Worm (Caenorhabditis elegans) whole organism, L3 larva: Measurements from ENCODE around the gene pigk-1.
A peak's percentile ranks its signal among the peaks of the same experiment; 100 is the strongest.

Experiments used
- R02D3.7 ChIP-seq: fragments of 150-350 bp; optimal IDR thresholded peaks from 2 replicates; lab custom pipeline; 2014; ENCODE audit warnings: missing biosample characterization, missing genetic modification characterization
- ZK546.5 ChIP-seq: sonication (generic microtip); optimal IDR thresholded peaks from 2 replicates; lab custom pipeline; 2017; ENCODE audit warnings: missing biosample characterization, missing genetic modification characterization
- aly-2 ChIP-seq: fragments of 150-350 bp; optimal IDR thresholded peaks from 2 replicates; lab custom pipeline; 2014; ENCODE audit warnings: missing biosample characterization, missing genetic modification characterization
- ceh-16 ChIP-seq: sonication (generic microtip); optimal IDR thresholded peaks from 2 replicates; lab custom pipeline; 2017; ENCODE audit warnings: missing biosample characterization, missing genetic modification characterization
- ceh-28 ChIP-seq: fragments of 150-350 bp; optimal IDR thresholded peaks from 2 replicates; lab custom pipeline; 2014; ENCODE audit warnings: missing biosample characterization, missing genetic modification reagents, missing genetic modification characterization
- ceh-82 ChIP-seq: fragments of 150-350 bp; optimal IDR thresholded peaks from 2 replicates; lab custom pipeline; 2014; ENCODE audit warnings: missing biosample characterization, missing genetic modification characterization
- ceh-9 ChIP-seq: sonication (generic microtip); optimal IDR thresholded peaks from 2 replicates; lab custom pipeline; 2018; ENCODE audit warnings: missing biosample characterization, missing genetic modification characterization
- daf-12 ChIP-seq: fragments of 150-350 bp; optimal IDR thresholded peaks from 2 replicates; lab custom pipeline; 2014; ENCODE audit warnings: missing biosample characterization, missing genetic modification reagents, missing genetic modification characterization
- egl-27 ChIP-seq: sonication (generic microtip); optimal IDR thresholded peaks from 4 replicates; lab custom pipeline; 2017; ENCODE audit warnings: missing biosample characterization, missing genetic modification reagents, missing genetic modification characterization
- elt-1 ChIP-seq: fragments of 150-350 bp; optimal IDR thresholded peaks from 2 replicates; lab custom pipeline; 2014; ENCODE audit warnings: missing biosample characterization, missing genetic modification characterization
- elt-2 ChIP-seq: sonication (generic microtip); optimal IDR thresholded peaks from 2 replicates; lab custom pipeline; 2016; ENCODE audit warnings: missing genetic modification reagents, mild to moderate bottlenecking, missing genetic modification characterization, missing compliant biosample characterization
- elt-3 ChIP-seq, 3 experiments: fragments of 150-350 bp in 1 of 3; sonication (generic microtip) in 2 of 3; optimal IDR thresholded peaks; 2 replicates in 2 of 3; 4 replicates in 1 of 3; lab custom pipeline; 2014 to 2017; ENCODE audit warnings: missing biosample characterization in 3 of 3, missing genetic modification characterization in 3 of 3
- eor-1 ChIP-seq, 2 experiments: fragments of 150-350 bp; optimal IDR thresholded peaks; 2 replicates each; lab custom pipeline; 2014 to 2018; ENCODE audit warnings: missing biosample characterization in 2 of 2, missing genetic modification characterization in 2 of 2
- fkh-10 ChIP-seq: sonication (generic microtip); optimal IDR thresholded peaks from 2 replicates; lab custom pipeline; 2017; ENCODE audit warnings: missing biosample characterization, missing genetic modification reagents, missing genetic modification characterization
- fkh-2 ChIP-seq: fragments of 150-350 bp; optimal IDR thresholded peaks from 2 replicates; lab custom pipeline; 2014; ENCODE audit warnings: missing biosample characterization, missing genetic modification reagents, missing genetic modification characterization
- fos-1 ChIP-seq: fragments of 150-350 bp; optimal IDR thresholded peaks from 2 replicates; lab custom pipeline; 2014; ENCODE audit warnings: missing biosample characterization, missing genetic modification characterization
- hmg-11 ChIP-seq: sonication (generic microtip); optimal IDR thresholded peaks from 2 replicates; lab custom pipeline; 2016; ENCODE audit warnings: missing genetic modification characterization, missing compliant biosample characterization
- jun-1 ChIP-seq: fragments of 150-350 bp; optimal IDR thresholded peaks from 2 replicates; lab custom pipeline; 2014; ENCODE audit warnings: missing biosample characterization, missing genetic modification reagents, missing genetic modification characterization
- lin-15B ChIP-seq: fragments of 150-350 bp; optimal IDR thresholded peaks from 2 replicates; lab custom pipeline; 2014; ENCODE audit warnings: missing biosample characterization, missing genetic modification characterization
- lsy-12 ChIP-seq: sonication (generic microtip); optimal IDR thresholded peaks from 2 replicates; lab custom pipeline; 2016; ENCODE audit warnings: mild to moderate bottlenecking, missing genetic modification characterization, missing compliant biosample characterization
- mdl-1 ChIP-seq: fragments of 150-350 bp; optimal IDR thresholded peaks from 2 replicates; lab custom pipeline; 2014; ENCODE audit warnings: missing biosample characterization, missing genetic modification characterization
- nfya-1 ChIP-seq: sonication (generic microtip); optimal IDR thresholded peaks from 2 replicates; lab custom pipeline; 2017; ENCODE audit warnings: missing genetic modification characterization, mild to moderate bottlenecking, missing compliant biosample characterization, antibody characterized with exemption, moderate library complexity; ENCODE audit not compliant: insufficient read depth
- nhr-11 ChIP-seq: fragments of 150-350 bp; optimal IDR thresholded peaks from 2 replicates; lab custom pipeline; 2014; ENCODE audit warnings: missing biosample characterization, missing genetic modification characterization
- nhr-12 ChIP-seq: fragments of 150-350 bp; optimal IDR thresholded peaks from 2 replicates; lab custom pipeline; 2014; ENCODE audit warnings: missing biosample characterization, missing genetic modification characterization
- nhr-23 ChIP-seq: fragments of 150-350 bp; optimal IDR thresholded peaks from 2 replicates; lab custom pipeline; 2014; ENCODE audit warnings: missing biosample characterization, missing genetic modification reagents, missing genetic modification characterization
- nhr-237 ChIP-seq: fragments of 150-350 bp; optimal IDR thresholded peaks from 2 replicates; lab custom pipeline; 2014; ENCODE audit warnings: missing biosample characterization, missing genetic modification characterization
- nhr-25 ChIP-seq: sonication (generic microtip); optimal IDR thresholded peaks from 2 replicates; lab custom pipeline; 2017; ENCODE audit warnings: missing biosample characterization, missing genetic modification characterization
- nhr-28 ChIP-seq: fragments of 150-350 bp; optimal IDR thresholded peaks from 2 replicates; lab custom pipeline; 2014; ENCODE audit warnings: missing biosample characterization, missing genetic modification characterization
- nhr-43 ChIP-seq: sonication (generic microtip); optimal IDR thresholded peaks from 2 replicates; lab custom pipeline; 2016; ENCODE audit warnings: mild to moderate bottlenecking, missing genetic modification characterization, missing compliant biosample characterization; ENCODE audit not compliant: poor library complexity, severe bottlenecking
- nhr-77 ChIP-seq: fragments of 150-350 bp; optimal IDR thresholded peaks from 2 replicates; lab custom pipeline; 2014; ENCODE audit warnings: missing biosample characterization, missing genetic modification characterization
- pha-4 ChIP-seq: fragments of 150-350 bp; optimal IDR thresholded peaks from 2 replicates; lab custom pipeline; 2014; ENCODE audit warnings: missing biosample characterization, missing genetic modification reagents, missing genetic modification characterization
- sea-2 ChIP-seq: fragments of 150-350 bp; sonication (generic microtip); optimal IDR thresholded peaks from 4 replicates; lab custom pipeline; 2014; ENCODE audit warnings: missing biosample characterization, missing genetic modification reagents, missing genetic modification characterization
- snpc-4 ChIP-seq: fragments of 150-350 bp; optimal IDR thresholded peaks from 2 replicates; lab custom pipeline; 2014; ENCODE audit warnings: missing biosample characterization, missing genetic modification characterization
- tbx-2 ChIP-seq: sonication (generic microtip); optimal IDR thresholded peaks from 2 replicates; lab custom pipeline; 2016; ENCODE audit warnings: mild to moderate bottlenecking, missing genetic modification characterization, missing compliant biosample characterization
- unc-39 ChIP-seq: sonication (generic microtip); optimal IDR thresholded peaks from 4 replicates; lab custom pipeline; 2017; ENCODE audit warnings: missing biosample characterization, missing genetic modification characterization
- unc-62 ChIP-seq: fragments of 150-350 bp; sonication (generic microtip); optimal IDR thresholded peaks from 4 replicates; lab custom pipeline; 2014; ENCODE audit warnings: missing biosample characterization, missing genetic modification reagents, missing genetic modification characterization
- zag-1 ChIP-seq: fragments of 150-350 bp; optimal IDR thresholded peaks from 2 replicates; lab custom pipeline; 2014; ENCODE audit warnings: missing biosample characterization, missing genetic modification characterization
- ztf-11 ChIP-seq: fragments of 150-350 bp; optimal IDR thresholded peaks from 2 replicates; lab custom pipeline; 2014; ENCODE audit warnings: missing biosample characterization, missing genetic modification characterization
- ztf-4 ChIP-seq: fragments of 150-350 bp; optimal IDR thresholded peaks from 2 replicates; lab custom pipeline; 2014; ENCODE audit warnings: missing biosample characterization, missing genetic modification characterization

The pigk-1 gene

DNA sequence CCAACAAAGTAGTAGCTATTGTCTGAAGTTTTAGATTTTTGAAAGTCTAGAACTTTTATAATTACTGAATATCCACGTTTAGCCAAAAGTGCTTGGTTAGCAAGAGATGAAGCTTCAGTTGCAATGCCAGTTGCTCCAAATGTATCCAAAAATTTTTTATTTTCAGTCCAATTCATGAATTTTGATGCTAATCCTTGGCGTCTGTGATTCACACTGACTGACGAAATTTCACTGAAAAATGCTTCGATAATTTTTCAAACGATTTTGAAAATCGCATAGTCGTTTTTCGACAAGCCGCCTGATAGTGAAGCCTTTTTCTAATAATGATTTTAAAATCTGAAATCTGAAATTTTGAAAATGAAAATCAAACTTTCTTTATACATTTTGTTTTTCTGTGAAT is 15.8 kb downstream of the pigk-1 start:
- TF ChIP-seq lsy-12 (tag; lab: Kevin White, UChicago): no peak
- TF ChIP-seq nhr-237: no peak
- no peak for TF ChIP-seq unc-62 (GFP tag; lab: Kevin White, UChicago)
- no peak for TF ChIP-seq fkh-2 (tag; lab: Kevin White, UChicago)
- no peak for TF ChIP-seq snpc-4 (tag; lab: Kevin White, UChicago)
- no peak for TF ChIP-seq mdl-1 (tag; lab: Kevin White, UChicago)
- no peak for TF ChIP-seq ZK546.5 (tag; lab: Kevin White, UChicago)
- TF ChIP-seq ztf-4 (tag; lab: Kevin White, UChicago): no peak
- TF ChIP-seq elt-1 (tag; lab: Kevin White, UChicago): no peak
- TF ChIP-seq daf-12: no peak
- no peak for TF ChIP-seq nhr-12
- TF ChIP-seq eor-1 (tag; optimal IDR thresholded peaks at IDR 0.05; lab: Kevin White, UChicago): no peak
- TF ChIP-seq hmg-11 (tag; lab: Kevin White, UChicago): no peak
- no peak for TF ChIP-seq ceh-16

DNA sequence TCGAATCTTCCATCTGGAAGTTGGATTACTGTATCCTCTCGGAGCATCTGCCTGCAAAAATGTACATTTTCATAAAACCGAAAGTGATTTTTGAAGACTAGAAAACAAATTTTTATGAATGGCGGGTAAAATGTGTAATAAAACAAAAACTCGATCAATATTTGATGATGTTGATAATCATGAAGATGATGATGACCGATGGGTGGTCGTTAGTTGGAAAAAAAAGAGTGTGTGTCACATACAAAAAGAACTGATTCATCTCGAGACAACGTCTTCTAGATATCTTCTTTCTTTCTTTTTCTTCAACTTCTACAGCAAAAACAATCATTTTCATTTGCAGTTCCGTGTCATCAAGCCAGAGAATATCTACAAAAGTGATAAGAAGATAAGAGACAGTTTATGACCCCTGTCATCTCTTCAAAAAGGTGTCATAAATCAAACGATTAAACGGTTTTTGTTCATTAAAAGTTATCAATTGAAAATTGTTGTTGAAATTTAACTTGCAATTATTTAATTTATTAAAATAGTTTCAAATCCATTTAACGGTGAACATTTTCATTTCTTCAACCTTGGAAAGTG is 17.2 kb downstream of the pigk-1 start, which contains the start of gene bcc-1:
Gene bcc-1 (minus strand): TSS at position 51 of the 579 bp plus-strand sequence.
- peak; percentile 19 for TF ChIP-seq ceh-28 (tag; lab: Kevin White, UChicago)
- TF ChIP-seq nhr-11 (tag; lab: Kevin White, UChicago): no peak
- TF ChIP-seq ztf-11 (tag; lab: Kevin White, UChicago): no peak
- peak; percentile 88 for TF ChIP-seq nhr-23 (tag; lab: Kevin White, UChicago)
- TF ChIP-seq nhr-43: peak; percentile 0
- peak; percentile 1 for TF ChIP-seq egl-27 (tag; lab: Kevin White, UChicago)
- TF ChIP-seq elt-3 (tag; optimal IDR thresholded peaks at IDR 0.05; lab: Kevin White, UChicago): peak in 1 of 3 experiments; percentile 57
- TF ChIP-seq R02D3.7 (tag; lab: Kevin White, UChicago): no peak
- TF ChIP-seq unc-62 (GFP tag; lab: Kevin White, UChicago): peak; percentile 69

DNA sequence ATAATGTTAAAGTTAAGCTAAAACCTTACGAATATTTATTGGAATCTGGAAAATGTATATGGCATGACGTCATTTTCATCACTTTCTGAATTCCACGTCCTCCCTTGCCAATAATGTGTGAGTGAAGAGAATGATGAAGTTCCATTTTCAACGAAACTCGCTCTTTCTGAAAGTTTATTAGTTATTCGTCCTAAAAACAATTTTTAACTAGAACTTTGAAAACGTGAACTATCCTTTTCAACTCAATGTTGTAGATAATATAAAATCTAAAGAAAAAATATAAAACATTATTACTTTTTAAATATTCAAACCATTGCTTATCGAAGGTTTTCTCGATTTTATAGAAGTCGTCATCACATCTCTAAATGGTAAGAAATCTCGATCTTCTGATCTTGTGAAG is 20.3 kb downstream of the pigk-1 start, which contains the start of gene M7.7:
Gene M7.7 (plus strand): TSS at position 301 of the 400 bp plus-strand sequence.
- TF ChIP-seq nhr-25: no peak
- no peak for TF ChIP-seq elt-3 (tag; optimal IDR thresholded peaks at IDR 0.05; lab: Kevin White, UChicago)
- no peak for TF ChIP-seq lin-15B (tag; lab: Kevin White, UChicago)
- TF ChIP-seq ZK546.5 (tag; lab: Kevin White, UChicago): no peak
- TF ChIP-seq ceh-82 (tag; lab: Kevin White, UChicago): no peak
- TF ChIP-seq mdl-1 (tag; lab: Kevin White, UChicago): no peak
- no peak for TF ChIP-seq tbx-2 (tag; lab: Kevin White, UChicago)
- no peak for TF ChIP-seq ztf-11 (tag; lab: Kevin White, UChicago)
- TF ChIP-seq nhr-77 (tag; lab: Kevin White, UChicago): no peak
- TF ChIP-seq, all 47 proteins: peak for 0

DNA sequence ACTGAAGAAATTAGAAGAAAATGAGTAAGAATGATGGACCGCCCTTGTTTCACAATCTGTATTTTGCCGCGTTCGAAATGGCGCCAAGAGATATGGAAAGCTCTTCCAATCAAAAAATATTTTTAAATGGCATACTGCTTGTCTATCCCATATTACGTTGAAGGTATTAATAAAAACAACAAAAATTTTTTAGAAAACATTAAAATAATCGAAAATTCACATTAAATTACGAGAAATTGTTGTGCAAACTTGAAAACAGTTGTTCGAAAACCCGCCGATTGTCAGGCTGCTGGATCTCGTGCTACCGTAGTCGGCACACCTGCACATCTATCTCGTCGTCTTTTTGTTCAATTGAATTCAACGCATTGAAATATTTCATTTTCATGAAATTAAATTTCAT is 26.2 kb downstream of the pigk-1 start, which contains the start of gene klc-1:
Gene klc-1 (plus strand): TSS at position 127 of the 400 bp plus-strand sequence.
- TF ChIP-seq elt-1 (tag; lab: Kevin White, UChicago) (no peak), ceh-9 (tag; lab: Kevin White, UChicago) (no peak), pha-4 (tag; lab: Kevin White, UChicago) (no peak), nhr-12 (no peak), nhr-43 (no peak), zag-1 (tag; lab: Kevin White, UChicago) (no peak), nfya-1 (tag; lab: Kevin White, UChicago) (no peak), mdl-1 (tag; lab: Kevin White, UChicago) (no peak), ZK546.5 (tag; lab: Kevin White, UChicago) (no peak), jun-1 (tag; lab: Kevin White, UChicago) (no peak)

DNA sequence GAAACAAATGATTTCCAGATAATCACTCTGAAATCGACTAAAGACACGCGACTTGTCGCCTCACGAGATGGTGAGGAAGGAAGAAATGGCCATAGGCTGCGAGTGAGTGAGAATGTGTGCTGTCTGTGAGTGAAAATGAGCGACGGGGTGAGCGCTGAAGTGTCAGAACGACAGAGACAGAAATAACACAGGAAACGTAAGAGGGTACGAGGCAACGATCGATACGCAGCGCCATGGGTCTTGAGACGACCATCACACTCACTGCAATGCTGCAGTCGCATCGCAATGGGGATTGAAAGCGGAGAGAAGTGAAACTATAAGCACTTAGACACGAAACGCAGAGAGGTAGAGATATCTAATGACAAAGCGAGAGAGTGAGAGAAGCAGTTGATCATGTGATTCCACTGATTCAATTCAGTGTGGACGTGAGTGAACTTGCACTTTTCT is 27.0 kb downstream of the pigk-1 start:
- peak; percentile 22 for TF ChIP-seq ceh-82 (tag; lab: Kevin White, UChicago)
- peak; percentile 94 for TF ChIP-seq nfya-1 (tag; lab: Kevin White, UChicago)
- peak; percentile 88 for TF ChIP-seq pha-4 (tag; lab: Kevin White, UChicago)
- peak; percentile 91 for TF ChIP-seq zag-1 (tag; lab: Kevin White, UChicago)
- no peak for TF ChIP-seq fos-1 (tag; lab: Kevin White, UChicago)
- peak; percentile 12 for TF ChIP-seq elt-1 (tag; lab: Kevin White, UChicago)
- TF ChIP-seq nhr-28 (tag; lab: Kevin White, UChicago): no peak
- peak; percentile 80 for TF ChIP-seq elt-2 (tag; lab: Kevin White, UChicago)
- TF ChIP-seq fkh-10: peak; percentile 49
- no peak for TF ChIP-seq ceh-9 (tag; lab: Kevin White, UChicago)
- TF ChIP-seq elt-3 (tag; optimal IDR thresholded peaks at IDR 0.05; lab: Kevin White, UChicago): peak in 1 of 3 experiments; percentile 1
- TF ChIP-seq snpc-4 (tag; lab: Kevin White, UChicago): peak; percentile 55
- peak; percentile 96 for TF ChIP-seq ceh-28 (tag; lab: Kevin White, UChicago)
- TF ChIP-seq ZK546.5 (tag; lab: Kevin White, UChicago): peak; percentile 16
- TF ChIP-seq nhr-237: no peak
- peak; percentile 21 for TF ChIP-seq sea-2
- TF ChIP-seq nhr-77 (tag; lab: Kevin White, UChicago): peak; percentile 16
- no peak for TF ChIP-seq aly-2 (tag; lab: Kevin White, UChicago)
- TF ChIP-seq lsy-12 (tag; lab: Kevin White, UChicago): peak; percentile 88
- peak; percentile 83 for TF ChIP-seq lin-15B (tag; lab: Kevin White, UChicago)
- TF ChIP-seq nhr-43: peak; percentile 86
- TF ChIP-seq unc-39 (tag; lab: Kevin White, UChicago): no peak
- TF ChIP-seq mdl-1 (tag; lab: Kevin White, UChicago): peak; percentile 13
- no peak for TF ChIP-seq nhr-12
- peak; percentile 20 for TF ChIP-seq ztf-4 (tag; lab: Kevin White, UChicago)
- TF ChIP-seq tbx-2 (tag; lab: Kevin White, UChicago): peak; percentile 86
- TF ChIP-seq R02D3.7 (tag; lab: Kevin White, UChicago): peak; percentile 74
- TF ChIP-seq ceh-16: no peak
